Worm (Caenorhabditis elegans) whole organism, early embryonic: ENCODE measurements around the gene gop-3.

Source experiments
- B0310.2 ChIP-seq: sonication (generic microtip); optimal IDR thresholded peaks from 2 replicates; lab custom pipeline; 2016; ENCODE audit warnings: mild to moderate bottlenecking, missing genetic modification characterization, missing compliant biosample characterization
- F13C5.2 ChIP-seq: sonication (generic microtip); optimal IDR thresholded peaks from 2 replicates; lab custom pipeline; 2017; ENCODE audit warnings: mild to moderate bottlenecking, missing genetic modification characterization, inconsistent platforms, missing compliant biosample characterization
- aly-1 ChIP-seq: sonication (generic microtip); optimal IDR thresholded peaks from 2 replicates; lab custom pipeline; 2016; ENCODE audit warnings: missing genetic modification characterization, missing compliant biosample characterization
- ama-1 ChIP-seq: fragments of 150-350 bp; optimal IDR thresholded peaks from 2 replicates; lab custom pipeline; 2014
- ceh-36 ChIP-seq: sonication (generic microtip); optimal IDR thresholded peaks from 2 replicates; lab custom pipeline; 2016; ENCODE audit warnings: missing genetic modification characterization, inconsistent platforms, missing compliant biosample characterization
- ets-7 ChIP-seq: sonication (generic microtip); optimal IDR thresholded peaks from 2 replicates; lab custom pipeline; 2016; ENCODE audit warnings: missing genotype, missing genetic modification characterization, missing compliant biosample characterization
- flt-1 ChIP-seq: fragments of 200-800 bp; sonication (Bioruptor generic); IDR thresholded peaks from 2 replicates; pipeline ENCODE4 v1.3.6; 2022; ENCODE audit warnings: missing genetic modification characterization, missing compliant biosample characterization
- hmbx-1 ChIP-seq: sonication (generic microtip); optimal IDR thresholded peaks from 2 replicates; lab custom pipeline; 2016; ENCODE audit warnings: mild to moderate bottlenecking, missing genetic modification characterization, missing compliant biosample characterization
- hmg-4 ChIP-seq: fragments of 200-800 bp; sonication (Bioruptor generic); optimal IDR thresholded peaks from 2 replicates; lab custom pipeline; 2018; ENCODE audit warnings: mild to moderate bottlenecking, missing genetic modification characterization, missing compliant biosample characterization
- hnd-1 ChIP-seq: sonication (generic microtip); optimal IDR thresholded peaks from 2 replicates; lab custom pipeline; 2016; ENCODE audit warnings: missing genetic modification characterization, missing compliant biosample characterization
- scrt-1 ChIP-seq: fragments of 200-800 bp; sonication (Bioruptor generic); IDR thresholded peaks from 2 replicates; pipeline ENCODE4 v1.3.6; 2022; ENCODE audit warnings: missing genetic modification characterization, missing compliant biosample characterization
- sea-1 ChIP-seq: fragments of 200-800 bp; sonication (Bioruptor generic); conservative IDR thresholded peaks from 2 replicates; pipeline ENCODE4 v1.3.6; 2022; ENCODE audit warnings: missing genetic modification characterization, missing compliant biosample characterization
- tbx-11 ChIP-seq: fragments of 200-800 bp; sonication (Bioruptor generic); IDR thresholded peaks from 2 replicates; pipeline ENCODE4 v1.3.6; 2022; ENCODE audit warnings: missing genetic modification characterization, missing compliant biosample characterization
- tra-4 ChIP-seq: sonication (generic microtip); optimal IDR thresholded peaks from 2 replicates; lab custom pipeline; 2017; ENCODE audit warnings: missing genetic modification characterization, missing compliant biosample characterization

DNA sequence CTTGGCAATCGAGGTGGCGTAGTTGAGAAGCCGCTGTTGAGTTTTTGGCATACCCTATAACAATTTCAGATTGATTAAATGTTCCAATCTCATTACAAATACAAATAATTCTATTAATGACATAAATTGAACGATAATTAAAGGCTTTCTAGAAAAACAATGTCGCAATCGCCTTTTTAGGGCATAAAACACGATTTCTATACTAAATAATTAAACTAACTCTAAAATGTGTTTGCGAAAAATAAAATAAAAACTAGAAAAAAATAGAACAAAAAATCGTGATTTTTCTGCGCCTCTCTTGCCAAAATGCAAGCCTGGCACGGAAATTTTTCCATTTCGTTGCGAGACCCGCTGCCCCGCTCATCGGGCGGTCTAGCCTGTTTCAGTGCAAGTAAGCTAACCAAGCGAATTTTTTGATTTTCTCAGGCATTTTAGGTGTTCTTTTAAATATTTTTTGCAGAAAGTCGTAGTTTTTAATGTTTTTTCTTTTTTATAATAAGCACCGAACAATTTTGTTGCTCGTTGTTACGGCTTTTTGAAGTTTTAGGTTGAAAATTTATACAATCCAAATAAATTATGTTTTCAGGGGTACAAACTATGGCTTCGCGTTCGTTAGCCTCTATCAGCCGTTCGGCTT, 32.5 kb upstream of the gop-3 start, which contains the start of the genes C34E10.12, C34E10.10 and atp-2:
- TF ChIP-seq ama-1 (no peak), hnd-1 (tag; lab: Kevin White, UChicago) (no peak), F13C5.2 (tag; lab: Kevin White, UChicago) (peak; percentile 75), ceh-36 (no peak), tra-4 (tag; lab: Kevin White, UChicago) (no peak), flt-1 (no peak), sea-1 (GFP tag; lab: Robert Waterston, UW) (no peak), hmg-4 (GFP tag; lab: Kevin White, UChicago) (peak; percentile 14), aly-1 (tag; lab: Kevin White, UChicago) (no peak), tbx-11 (GFP tag; lab: Robert Waterston, UW) (no peak), scrt-1 (GFP tag; lab: Robert Waterston, UW) (no peak), ets-7 (tag; lab: Kevin White, UChicago) (no peak), hmbx-1 (tag; lab: Kevin White, UChicago) (no peak), B0310.2 (tag; lab: Kevin White, UChicago) (no peak)
